Worm (Caenorhabditis elegans): ENCODE measurements around the gene sucl-1.

sucl-1 gene

DNA sequence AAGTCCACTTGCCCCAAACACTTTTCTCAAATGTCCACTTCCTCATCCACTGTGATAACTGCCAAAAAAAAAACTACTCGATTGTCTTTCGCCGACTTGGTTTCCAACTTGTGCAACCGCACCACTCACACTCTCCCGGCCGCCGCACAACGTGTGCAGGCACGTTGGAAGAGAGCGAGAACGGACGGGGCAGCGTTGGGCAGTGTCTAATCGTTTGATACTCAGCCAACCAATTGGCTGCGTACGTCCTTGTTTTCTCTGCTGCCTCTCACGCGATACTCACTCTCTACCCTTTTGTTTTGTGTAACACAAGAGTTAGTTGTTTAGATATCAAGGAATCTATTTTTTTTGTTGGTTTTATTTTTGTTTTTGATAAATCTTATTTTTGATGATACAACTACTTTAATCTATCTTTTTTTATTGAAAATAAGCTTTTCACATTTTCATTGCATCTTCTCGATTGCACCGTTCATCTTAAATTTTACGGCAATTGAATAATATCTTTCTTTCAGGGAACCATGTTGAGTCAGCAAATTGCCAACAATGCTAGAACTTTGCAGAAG, at the start of gene sucl-1:
sucl-1 (plus strand) TSS at position 513 of the 563 bp plus-strand sequence.
- TF ChIP-seq ama-1 (optimal IDR thresholded peaks at IDR 0.05): no peak
- peak; percentile 67 for TF ChIP-seq F13C5.2 (tag; optimal IDR thresholded peaks at IDR 0.05)
- TF ChIP-seq ets-7 (tag; optimal IDR thresholded peaks at IDR 0.05): no peak
- no peak for TF ChIP-seq B0310.2 (tag; optimal IDR thresholded peaks at IDR 0.05)
- no peak for TF ChIP-seq tra-4 (tag; optimal IDR thresholded peaks at IDR 0.05)
- TF ChIP-seq tbx-37 (GFP tag; conservative IDR thresholded peaks at IDR 0.05): no peak
- TF ChIP-seq ceh-36 (tag; optimal IDR thresholded peaks at IDR 0.05): no peak
- TF ChIP-seq tbx-11 (GFP tag; IDR thresholded peaks at IDR 0.05): no peak
- no peak for TF ChIP-seq pes-1 (GFP tag; IDR thresholded peaks at IDR 0.05)
- no peak for TF ChIP-seq aly-1 (tag; optimal IDR thresholded peaks at IDR 0.05)
- peak; percentile 83 for TF ChIP-seq hmg-4 (GFP tag; optimal IDR thresholded peaks at IDR 0.05)
- peak; percentile 54; the same call in 1 of the 2 replicates for TF ChIP-seq sea-1 (GFP tag; conservative IDR thresholded peaks at IDR 0.05)
- no peak for TF ChIP-seq hmbx-1 (tag; optimal IDR thresholded peaks at IDR 0.05)
- no peak for TF ChIP-seq hnd-1 (tag; optimal IDR thresholded peaks at IDR 0.05)
- TF ChIP-seq ceh-13 (GFP tag; optimal IDR thresholded peaks at IDR 0.05): no peak
- TF ChIP-seq flt-1 (GFP tag; IDR thresholded peaks at IDR 0.05): no peak
- no peak for TF ChIP-seq scrt-1 (GFP tag; IDR thresholded peaks at IDR 0.05)

DNA sequence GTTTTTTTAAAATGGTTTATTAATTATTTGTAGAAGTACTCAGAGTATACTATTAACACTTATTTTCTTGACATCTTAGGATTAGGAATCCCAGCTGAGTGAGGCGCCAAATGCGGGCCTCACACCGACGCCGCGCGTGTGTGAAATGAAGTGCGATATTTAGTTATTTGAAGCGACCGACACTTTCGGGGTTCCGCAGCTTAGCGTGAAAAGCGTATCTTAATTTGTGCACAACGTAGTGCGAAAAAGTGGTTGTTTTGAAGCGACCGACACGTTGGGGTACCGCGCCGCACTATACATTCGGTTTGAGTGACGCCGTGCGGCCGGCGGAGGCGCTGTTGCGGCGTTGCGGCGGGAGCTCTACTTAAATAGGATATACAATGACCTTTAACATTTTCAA, 48.9 kb upstream of the sucl-1 start:
- TF ChIP-seq ets-7 (tag; optimal IDR thresholded peaks at IDR 0.05): no peak
- no peak for TF ChIP-seq flt-1 (GFP tag; IDR thresholded peaks at IDR 0.05)
- TF ChIP-seq tbx-11 (GFP tag; IDR thresholded peaks at IDR 0.05): no peak
- no peak for TF ChIP-seq sea-1 (GFP tag; conservative IDR thresholded peaks at IDR 0.05)
- TF ChIP-seq hmbx-1 (tag; optimal IDR thresholded peaks at IDR 0.05): no peak
- TF ChIP-seq ceh-36 (tag; optimal IDR thresholded peaks at IDR 0.05): no peak
- TF ChIP-seq F13C5.2 (tag; optimal IDR thresholded peaks at IDR 0.05): no peak
- no peak for TF ChIP-seq hnd-1 (tag; optimal IDR thresholded peaks at IDR 0.05)
- TF ChIP-seq pes-1 (GFP tag; IDR thresholded peaks at IDR 0.05): no peak
- no peak for TF ChIP-seq scrt-1 (GFP tag; IDR thresholded peaks at IDR 0.05)
- no peak for TF ChIP-seq ama-1 (optimal IDR thresholded peaks at IDR 0.05)
- no peak for TF ChIP-seq tra-4 (tag; optimal IDR thresholded peaks at IDR 0.05)
- no peak for TF ChIP-seq B0310.2 (tag; optimal IDR thresholded peaks at IDR 0.05)
- TF ChIP-seq aly-1 (tag; optimal IDR thresholded peaks at IDR 0.05): no peak
- TF ChIP-seq ceh-13 (GFP tag; optimal IDR thresholded peaks at IDR 0.05): no peak

DNA sequence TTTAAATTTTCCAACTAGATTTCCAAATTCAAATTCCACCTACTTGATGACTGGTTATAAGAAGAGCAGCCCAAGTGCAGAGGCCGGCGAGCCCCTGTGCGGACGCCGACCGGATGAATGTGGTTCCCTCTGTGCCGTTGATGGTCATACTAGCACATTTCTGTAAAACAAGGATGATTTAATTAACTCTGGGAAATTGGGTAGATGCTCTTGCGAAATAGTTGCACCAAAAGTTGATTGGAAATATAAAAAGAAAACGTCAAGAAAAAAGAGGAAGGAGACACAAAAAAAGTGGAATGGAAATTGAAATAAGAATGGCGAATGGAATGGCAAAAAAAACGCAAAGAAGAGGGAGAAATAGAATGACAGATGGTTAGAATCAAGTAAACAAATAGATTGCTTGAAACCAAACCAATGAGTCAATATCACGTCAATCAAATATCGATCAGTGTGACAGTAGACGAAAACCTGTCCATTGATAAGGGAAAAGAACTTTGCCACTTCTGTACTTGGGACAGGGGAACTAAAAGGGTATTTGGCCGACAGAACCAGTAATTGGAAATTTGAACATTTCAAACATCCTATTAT, 47.0 kb upstream of the sucl-1 start, which contains the start of gene tmem-184:
tmem-184 (minus strand) TSS at position 164 of the 588 bp plus-strand sequence.
- no peak for TF ChIP-seq pes-1 (GFP tag; IDR thresholded peaks at IDR 0.05)
- TF ChIP-seq aly-1 (tag; optimal IDR thresholded peaks at IDR 0.05): no peak
- TF ChIP-seq flt-1 (GFP tag; IDR thresholded peaks at IDR 0.05): no peak
- TF ChIP-seq hnd-1 (tag; optimal IDR thresholded peaks at IDR 0.05): no peak
- TF ChIP-seq hmbx-1 (tag; optimal IDR thresholded peaks at IDR 0.05): no peak
- no peak for TF ChIP-seq tbx-37 (GFP tag; conservative IDR thresholded peaks at IDR 0.05)
- TF ChIP-seq F13C5.2 (tag; optimal IDR thresholded peaks at IDR 0.05): no peak
- no peak for TF ChIP-seq ama-1 (optimal IDR thresholded peaks at IDR 0.05)
- no peak for TF ChIP-seq tra-4 (tag; optimal IDR thresholded peaks at IDR 0.05)

DNA sequence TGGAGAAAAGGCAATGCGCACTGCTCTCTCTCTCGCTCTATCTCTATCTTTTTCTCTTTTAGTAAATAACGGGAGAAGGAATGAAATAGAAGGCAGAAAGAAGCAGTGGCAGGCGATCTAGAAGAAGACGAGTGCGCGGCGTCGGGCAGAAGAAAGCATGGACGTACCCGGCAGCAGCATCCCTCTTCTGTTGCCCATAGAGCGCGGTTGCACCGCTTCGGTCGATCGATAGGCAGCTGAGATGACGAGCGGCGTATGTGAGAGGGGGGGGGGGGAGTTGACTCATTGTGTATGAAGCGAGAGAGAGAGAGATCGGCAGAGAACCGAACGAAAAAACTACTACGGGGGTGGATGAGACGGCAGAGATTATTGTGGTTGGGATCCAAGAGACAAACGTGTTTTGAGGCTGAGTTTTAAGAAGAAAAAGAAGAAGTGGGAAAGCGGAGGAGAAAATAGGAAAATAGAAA, 45.6 kb upstream of the sucl-1 start:
- TF ChIP-seq flt-1 (GFP tag; IDR thresholded peaks at IDR 0.05) (no peak), hmbx-1 (tag; optimal IDR thresholded peaks at IDR 0.05) (no peak), tbx-11 (GFP tag; IDR thresholded peaks at IDR 0.05) (no peak), aly-1 (tag; optimal IDR thresholded peaks at IDR 0.05) (peak; percentile 4), F13C5.2 (tag; optimal IDR thresholded peaks at IDR 0.05) (peak; percentile 84), B0310.2 (tag; optimal IDR thresholded peaks at IDR 0.05) (peak; percentile 29), ets-7 (tag; optimal IDR thresholded peaks at IDR 0.05) (no peak), hmg-4 (GFP tag; optimal IDR thresholded peaks at IDR 0.05) (peak; percentile 83), hnd-1 (tag; optimal IDR thresholded peaks at IDR 0.05) (no peak), sea-1 (GFP tag; conservative IDR thresholded peaks at IDR 0.05) (peak; percentile 8; the same call in 1 of the 2 replicates), tbx-37 (GFP tag; conservative IDR thresholded peaks at IDR 0.05) (no peak), ceh-36 (tag; optimal IDR thresholded peaks at IDR 0.05) (no peak), ceh-13 (GFP tag; optimal IDR thresholded peaks at IDR 0.05) (no peak), pes-1 (GFP tag; IDR thresholded peaks at IDR 0.05) (peak; percentile 56; the same call in 1 of the 2 replicates), ama-1 (optimal IDR thresholded peaks at IDR 0.05) (no peak), scrt-1 (GFP tag; IDR thresholded peaks at IDR 0.05) (0 out of 2 replicates have a peak, but pooled peaks have one; percentile 35), tra-4 (tag; optimal IDR thresholded peaks at IDR 0.05) (no peak)

- TF ChIP-seq ceh-13 (GFP tag; optimal IDR thresholded peaks at IDR 0.05): no peak
- TF ChIP-seq pes-1 (GFP tag; IDR thresholded peaks at IDR 0.05): no peak
- TF ChIP-seq hmg-4 (GFP tag; optimal IDR thresholded peaks at IDR 0.05): no peak
- TF ChIP-seq scrt-1 (GFP tag; IDR thresholded peaks at IDR 0.05): no peak
- TF ChIP-seq ets-7 (tag; optimal IDR thresholded peaks at IDR 0.05): no peak
- TF ChIP-seq tbx-11 (GFP tag; IDR thresholded peaks at IDR 0.05): no peak
- TF ChIP-seq sea-1 (GFP tag; conservative IDR thresholded peaks at IDR 0.05): no peak
- no peak for TF ChIP-seq F13C5.2 (tag; optimal IDR thresholded peaks at IDR 0.05)
- TF ChIP-seq hnd-1 (tag; optimal IDR thresholded peaks at IDR 0.05): no peak
- TF ChIP-seq aly-1 (tag; optimal IDR thresholded peaks at IDR 0.05): no peak
- TF ChIP-seq ceh-36 (tag; optimal IDR thresholded peaks at IDR 0.05): no peak
Observed at ce11 chrX:14709591-14709990, 44.2 kb upstream of the sucl-1 start.

- no peak for TF ChIP-seq ama-1 (optimal IDR thresholded peaks at IDR 0.05)
- no peak for TF ChIP-seq hmg-4 (GFP tag; optimal IDR thresholded peaks at IDR 0.05)
- no peak for TF ChIP-seq hnd-1 (tag; optimal IDR thresholded peaks at IDR 0.05)
- no peak for TF ChIP-seq flt-1 (GFP tag; IDR thresholded peaks at IDR 0.05)
- TF ChIP-seq scrt-1 (GFP tag; IDR thresholded peaks at IDR 0.05): no peak
- TF ChIP-seq B0310.2 (tag; optimal IDR thresholded peaks at IDR 0.05): no peak
- no peak for TF ChIP-seq ets-7 (tag; optimal IDR thresholded peaks at IDR 0.05)
- TF ChIP-seq tbx-37 (GFP tag; conservative IDR thresholded peaks at IDR 0.05): no peak
- no peak for TF ChIP-seq ceh-36 (tag; optimal IDR thresholded peaks at IDR 0.05)
- no peak for TF ChIP-seq tbx-11 (GFP tag; IDR thresholded peaks at IDR 0.05)
- TF ChIP-seq hmbx-1 (tag; optimal IDR thresholded peaks at IDR 0.05): no peak
- TF ChIP-seq aly-1 (tag; optimal IDR thresholded peaks at IDR 0.05): no peak
- no peak for TF ChIP-seq sea-1 (GFP tag; conservative IDR thresholded peaks at IDR 0.05)
- TF ChIP-seq tra-4 (tag; optimal IDR thresholded peaks at IDR 0.05): no peak
- TF ChIP-seq pes-1 (GFP tag; IDR thresholded peaks at IDR 0.05): no peak
Observed at ce11 chrX:14711168-14711629, 42.6 kb upstream of the sucl-1 start, which contains the start of gene atrn-1. TSS of gene atrn-1 (plus strand) at chrX:14711579.
